Worm (Caenorhabditis elegans): ENCODE measurements around the gene D2096.7.

DNA sequence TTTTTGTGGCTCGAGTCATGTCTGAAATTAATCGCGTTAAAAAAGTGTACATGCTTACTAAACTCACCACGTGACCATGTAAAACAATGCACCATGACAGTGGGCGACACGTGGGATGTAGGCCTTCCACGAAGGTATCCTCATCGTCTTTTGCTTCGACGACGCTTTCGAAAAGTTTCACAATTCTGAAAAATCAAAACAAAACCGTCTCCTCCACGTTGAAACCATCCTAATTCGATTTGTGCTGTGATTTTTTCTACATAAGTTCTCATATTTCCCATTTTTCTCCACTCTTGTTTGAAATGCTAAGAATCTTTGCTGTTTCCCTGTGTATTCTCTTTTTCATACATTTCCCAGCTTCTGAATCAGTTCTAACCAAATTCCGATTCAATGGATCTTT lies 22.9 kb downstream of the D2096.7 start, which contains the start of gene F17E9.3:
- no peak for TF ChIP-seq W03F9.2 (tag; optimal IDR thresholded peaks at IDR 0.05)
- no peak for TF ChIP-seq dao-5 (tag; optimal IDR thresholded peaks at IDR 0.05)
- TF ChIP-seq him-1 (tag; optimal IDR thresholded peaks at IDR 0.05) = no peak
